Comparison of ENCODE assay signal across 2 worm cellular contexts in genomic region chrV:20125137-20125536, ce11.
A peak's percentile ranks its signal among the peaks of the same experiment; 100 is the strongest.
TF ChIP-seq lines count a peak whose summit lies in the region.

No protein-coding gene starts in this region.

TF ChIP-seq in whole organism, L4 larva, 104 proteins besides CTCF, POLR2A, EP300 and RAD21:
- TF ChIP-seq F44E2.7 (GFP tag; IDR thresholded peaks at IDR 0.05; lab: Robert Waterston, UW), result peak; percentile 71; the same call in 1 of the 2 replicates
- peak; percentile 83 for TF ChIP-seq set-16 (GFP tag; IDR thresholded peaks at IDR 0.05; lab: Robert Waterston, UW)
- TF ChIP-seq vab-7 (GFP tag; IDR thresholded peaks at IDR 0.05; lab: Robert Waterston, UW), result peak; percentile 28; the same call in 1 of the 2 replicates
- TF ChIP-seq nhr-237 (tag; optimal IDR thresholded peaks at IDR 0.05; lab: Kevin White, UChicago), result no peak
- no peak for TF ChIP-seq F49E8.2 (tag; optimal IDR thresholded peaks at IDR 0.05; lab: Kevin White, UChicago; ENCODE audit: borderline replicate concordance)
- no peak for TF ChIP-seq lin-39 (tag; optimal IDR thresholded peaks at IDR 0.05; lab: Kevin White, UChicago)
- TF ChIP-seq arid-1 (GFP tag; conservative IDR thresholded peaks at IDR 0.05; lab: Robert Waterston, UW), result no peak
- no peak for TF ChIP-seq zag-1 (tag; optimal IDR thresholded peaks at IDR 0.05; lab: Kevin White, UChicago)
- 0 out of 2 replicates have a peak, but pooled peaks have one; percentile 40 for TF ChIP-seq egl-43 (GFP tag; IDR thresholded peaks at IDR 0.05; lab: Robert Waterston, UW)
- TF ChIP-seq aha-1 (tag; lab: Kevin White, UChicago), result peak; percentile 47

TF ChIP-seq in whole organism, young adult, 124 proteins besides CTCF, POLR2A, EP300 and RAD21:
- TF ChIP-seq egrh-3 (GFP tag; IDR thresholded peaks at IDR 0.05; lab: Robert Waterston, UW) (peak; percentile 73), akir-1 (GFP tag; optimal IDR thresholded peaks at IDR 0.05; lab: Kevin White, UChicago) (no peak), rec-8 (tag; optimal IDR thresholded peaks at IDR 0.05; lab: Kevin White, UChicago) (no peak), zfh-2 (GFP tag; conservative IDR thresholded peaks at IDR 0.05; lab: Robert Waterston, UW) (peak; percentile 80)
